Fruit fly (Drosophila melanogaster) whole organism, embryonic: ENCODE results near the gene side-IV.

Experiments used
- CG10366 ChIP-seq: fragments of 200-800 bp; sonication (Bioruptor generic); IDR thresholded peaks from 2 replicates; pipeline ENCODE4 v1.3.6; 2022; ENCODE audit warnings: missing biosample characterization, missing genetic modification characterization
- CG11560 ChIP-seq: fragments of 200-800 bp; sonication (Bioruptor generic); IDR thresholded peaks from 3 replicates; pipeline ENCODE4 v1.3.6; 2022; ENCODE audit warnings: missing biosample characterization, missing genetic modification characterization
- CG12071 ChIP-seq: fragments of 200-800 bp; sonication (Bioruptor generic); optimal IDR thresholded peaks from 3 replicates; lab custom pipeline; 2018; ENCODE audit warnings: missing biosample characterization, mild to moderate bottlenecking, missing genetic modification characterization
- CG12744 ChIP-seq: fragments of 200-800 bp; sonication (Bioruptor generic); optimal IDR thresholded peaks from 2 replicates; lab custom pipeline; 2016; ENCODE audit warnings: missing biosample characterization, missing genetic modification characterization
- CG14014 ChIP-seq: fragments of 200-800 bp; sonication (Bioruptor generic); IDR thresholded peaks from 2 replicates; pipeline ENCODE4 v1.3.6; 2022; ENCODE audit warnings: missing biosample characterization, missing genetic modification characterization
- CG15479 ChIP-seq: fragments of 200-800 bp; sonication (Bioruptor generic); optimal IDR thresholded peaks from 3 replicates; lab custom pipeline; 2019; ENCODE audit warnings: missing biosample characterization, mild to moderate bottlenecking, missing genetic modification characterization, moderate library complexity
- CG16863 ChIP-seq: fragments of 200-800 bp; sonication (Bioruptor generic); optimal IDR thresholded peaks from 3 replicates; lab custom pipeline; 2016; ENCODE audit warnings: missing biosample characterization, missing genetic modification characterization
- CG2712 ChIP-seq: fragments of 200-800 bp; optimal IDR thresholded peaks from 3 replicates; lab custom pipeline; 2019; ENCODE audit warnings: missing biosample characterization, mild to moderate bottlenecking, missing genetic modification characterization, moderate library complexity
- CG4424 ChIP-seq: fragments of 200-800 bp; sonication (Bioruptor generic); optimal IDR thresholded peaks from 3 replicates; lab custom pipeline; 2016; ENCODE audit warnings: missing biosample characterization, missing genetic modification characterization
- CG5245 ChIP-seq: fragments of 200-800 bp; sonication (Bioruptor generic); optimal IDR thresholded peaks from 3 replicates; lab custom pipeline; 2016; ENCODE audit warnings: missing biosample characterization, missing genetic modification characterization
- CG5953 ChIP-seq: fragments of 200-800 bp; sonication (Bioruptor generic); IDR thresholded peaks from 2 replicates; pipeline ENCODE4 v1.3.6; 2022; ENCODE audit warnings: missing biosample characterization, missing genetic modification characterization
- CG7556 ChIP-seq: fragments of 200-800 bp; sonication (Bioruptor generic); optimal IDR thresholded peaks from 2 replicates; lab custom pipeline; 2017; ENCODE audit warnings: missing biosample characterization, mild to moderate bottlenecking, missing genetic modification characterization
- CG7839 ChIP-seq: fragments of 200-800 bp; sonication (Bioruptor generic); optimal IDR thresholded peaks from 3 replicates; lab custom pipeline; 2018; ENCODE audit warnings: missing biosample characterization, mild to moderate bottlenecking, missing genetic modification characterization, moderate library complexity
- CG9727 ChIP-seq: fragments of 200-800 bp; sonication (Bioruptor generic); optimal IDR thresholded peaks from 3 replicates; lab custom pipeline; 2017; ENCODE audit warnings: missing biosample characterization, mild to moderate bottlenecking, missing genetic modification characterization
- CrebB ChIP-seq: fragments of 200-800 bp; sonication (Bioruptor generic); optimal IDR thresholded peaks from 3 replicates; lab custom pipeline; 2018; ENCODE audit warnings: missing biosample characterization, mild to moderate bottlenecking, missing genetic modification characterization
- Dip3 ChIP-seq: fragments of 200-800 bp; sonication (Bioruptor generic); optimal IDR thresholded peaks from 3 replicates; lab custom pipeline; 2016; ENCODE audit warnings: missing biosample characterization, missing genetic modification characterization
- Dref ChIP-seq: fragments of 200-800 bp; sonication (Bioruptor generic); IDR thresholded peaks from 2 replicates; pipeline ENCODE4 v1.3.6; 2022; ENCODE audit warnings: missing biosample characterization, missing genetic modification characterization
- Eip74EF ChIP-seq, 2 experiments: fragments of 200-800 bp in 1 of 2; fragments of >200 bp in 1 of 2; sonication (Bioruptor generic) in 1 of 2; optimal IDR thresholded peaks; 2 replicates each; lab custom pipeline; 2017 to 2019; ENCODE audit warnings: missing biosample characterization in 2 of 2, missing genetic modification characterization in 2 of 2, mild to moderate bottlenecking in 1 of 2, moderate library complexity in 1 of 2
- Gsc ChIP-seq: fragments of 200-800 bp; sonication (Bioruptor generic); IDR thresholded peaks from 2 replicates; pipeline ENCODE4 v1.3.6; 2022; ENCODE audit warnings: missing biosample characterization, missing genetic modification characterization
- HLH3B ChIP-seq: fragments of 200-800 bp; sonication (Bioruptor generic); IDR thresholded peaks from 2 replicates; pipeline ENCODE4 v1.3.6; 2022; ENCODE audit warnings: missing biosample characterization, missing genetic modification characterization
- Mad ChIP-seq: fragments of 200-800 bp; sonication (Bioruptor generic); optimal IDR thresholded peaks from 2 replicates; lab custom pipeline; 2016; ENCODE audit warnings: missing biosample characterization, missing genetic modification characterization
- Mrtf ChIP-seq: fragments of 200-800 bp; sonication (Bioruptor generic); IDR thresholded peaks from 3 replicates; pipeline ENCODE4 v1.3.6; 2022; ENCODE audit warnings: missing biosample characterization, missing genetic modification characterization
- NFAT ChIP-seq: fragments of 200-800 bp; sonication (Bioruptor generic); IDR thresholded peaks from 2 replicates; pipeline ENCODE4 v1.3.6; 2022; ENCODE audit warnings: missing biosample characterization, missing genetic modification characterization
- Oaz ChIP-seq: fragments of 200-800 bp; sonication (Bioruptor generic); IDR thresholded peaks from 2 replicates; pipeline ENCODE4 v1.3.6; 2022; ENCODE audit warnings: missing biosample characterization, missing genetic modification characterization
- Side ChIP-seq: fragments of 200-800 bp; sonication (Bioruptor generic); optimal IDR thresholded peaks from 2 replicates; lab custom pipeline; 2016; ENCODE audit warnings: missing biosample characterization, missing genetic modification characterization
- Ssrp ChIP-seq: fragments of 200-800 bp; sonication (Bioruptor generic); optimal IDR thresholded peaks from 2 replicates; lab custom pipeline; 2018; ENCODE audit warnings: missing biosample characterization, mild to moderate bottlenecking, missing genetic modification characterization, moderate library complexity
- TFAM ChIP-seq: fragments of 200-800 bp; sonication (Bioruptor generic); optimal IDR thresholded peaks from 2 replicates; lab custom pipeline; 2017; ENCODE audit warnings: missing biosample characterization, missing genetic modification characterization, inconsistent platforms
- amos ChIP-seq: fragments of 200-800 bp; sonication (Bioruptor generic); IDR thresholded peaks from 2 replicates; pipeline ENCODE4 v1.3.6; 2022; ENCODE audit warnings: missing biosample characterization, missing genetic modification characterization; ENCODE audit not compliant: partially characterized antibody
- aop ChIP-seq: fragments of 200-800 bp; sonication (Bioruptor generic); IDR thresholded peaks from 2 replicates; pipeline ENCODE4 v1.3.6; 2022; ENCODE audit warnings: missing biosample characterization, missing genetic modification characterization
- bab2 ChIP-seq: fragments of 200-800 bp; sonication (Bioruptor generic); optimal IDR thresholded peaks from 2 replicates; lab custom pipeline; 2016; ENCODE audit warnings: missing biosample characterization, missing genetic modification characterization
- br ChIP-seq: fragments of >200 bp; optimal IDR thresholded peaks from 2 replicates; lab custom pipeline; 2017
- cg ChIP-seq: fragments of 200-800 bp; sonication (Bioruptor generic); optimal IDR thresholded peaks from 3 replicates; lab custom pipeline; 2019; ENCODE audit warnings: missing biosample characterization, mild to moderate bottlenecking, missing genetic modification characterization, moderate library complexity
- chn ChIP-seq: fragments of 200-800 bp; sonication (Bioruptor generic); optimal IDR thresholded peaks from 2 replicates; lab custom pipeline; 2016; ENCODE audit warnings: missing biosample characterization, missing genetic modification characterization
- crol ChIP-seq: fragments of 200-800 bp; sonication (Bioruptor generic); IDR thresholded peaks from 2 replicates; pipeline ENCODE4 v1.3.6; 2022; ENCODE audit warnings: missing biosample characterization, missing genetic modification characterization
- crp ChIP-seq, 2 experiments: fragments of 200-800 bp; sonication (Bioruptor generic); optimal IDR thresholded peaks; 2 replicates in 1 of 2; 3 replicates in 1 of 2; lab custom pipeline; 2017; ENCODE audit warnings: missing biosample characterization in 2 of 2, missing genetic modification characterization in 2 of 2, mild to moderate bottlenecking in 1 of 2, moderate library complexity in 1 of 2
- dan ChIP-seq: fragments of 200-800 bp; sonication (Bioruptor generic); IDR thresholded peaks from 2 replicates; pipeline ENCODE4 v1.3.6; 2022; ENCODE audit warnings: missing biosample characterization, missing genetic modification characterization
- ewg ChIP-seq: fragments of 200-800 bp; sonication (Bioruptor generic); optimal IDR thresholded peaks from 3 replicates; lab custom pipeline; 2017; ENCODE audit warnings: mild to moderate bottlenecking, missing biosample characterization, missing genetic modification reagents, missing genetic modification characterization
- exex ChIP-seq: fragments of 200-800 bp; sonication (Bioruptor generic); optimal IDR thresholded peaks from 4 replicates; lab custom pipeline; 2018; ENCODE audit warnings: missing biosample characterization, mild to moderate bottlenecking, missing genetic modification characterization, moderate library complexity
- gem ChIP-seq: fragments of 200-800 bp; sonication (Bioruptor generic); optimal IDR thresholded peaks from 2 replicates; lab custom pipeline; 2019; ENCODE audit warnings: missing biosample characterization, mild to moderate bottlenecking, missing genetic modification characterization, moderate library complexity
- grn ChIP-seq: fragments of 200-800 bp; sonication (Bioruptor generic); optimal IDR thresholded peaks from 3 replicates; lab custom pipeline; 2017; ENCODE audit warnings: missing biosample characterization, missing genetic modification characterization
- gro ChIP-seq: fragments of 200-800 bp; sonication (Bioruptor generic); optimal IDR thresholded peaks from 2 replicates; lab custom pipeline; 2016; ENCODE audit warnings: missing biosample characterization, missing genetic modification characterization
- hb ChIP-seq: fragments of 200-800 bp; sonication (Bioruptor generic); IDR thresholded peaks from 3 replicates; pipeline ENCODE4 v1.3.6; 2022; ENCODE audit warnings: missing biosample characterization, missing genetic modification characterization; ENCODE audit not compliant: partially characterized antibody
- odd ChIP-seq: fragments of 200-800 bp; sonication (Bioruptor generic); optimal IDR thresholded peaks from 2 replicates; lab custom pipeline; 2017; ENCODE audit warnings: missing biosample characterization, mild to moderate bottlenecking, missing genetic modification characterization
- pan ChIP-seq, 4 experiments: fragments of >200 bp in 3 of 4; fragments of 200-800 bp in 1 of 4; sonication (Bioruptor generic) in 1 of 4; optimal IDR thresholded peaks in 3 of 4; IDR thresholded peaks in 1 of 4; 2 replicates each; pipeline versions ENCODE4 v1.3.6 to Lab custom; 2017 to 2022; ENCODE audit warnings: missing biosample characterization in 2 of 4, missing genetic modification characterization in 2 of 4, mixed read lengths in 1 of 4
- phol ChIP-seq: fragments of 200-800 bp; sonication (Bioruptor generic); optimal IDR thresholded peaks from 3 replicates; lab custom pipeline; 2018; ENCODE audit warnings: missing biosample characterization, mild to moderate bottlenecking, missing genetic modification characterization, moderate library complexity
- ro ChIP-seq: fragments of 200-800 bp; sonication (Bioruptor generic); IDR thresholded peaks from 2 replicates; pipeline ENCODE4 v1.3.6; 2022; ENCODE audit warnings: missing biosample characterization, missing genetic modification characterization
- row ChIP-seq: fragments of 200-800 bp; sonication (Bioruptor generic); IDR thresholded peaks from 3 replicates; pipeline ENCODE4 v1.3.6; 2022; ENCODE audit warnings: missing biosample characterization, missing genetic modification characterization
- so ChIP-seq: fragments of 200-800 bp; sonication (Bioruptor generic); IDR thresholded peaks from 3 replicates; pipeline ENCODE4 v1.3.6; 2022; ENCODE audit warnings: missing biosample characterization, missing genetic modification characterization
- stc ChIP-seq: fragments of 200-800 bp; sonication (Bioruptor generic); IDR thresholded peaks from 2 replicates; pipeline ENCODE4 v1.3.6; 2022; ENCODE audit warnings: missing biosample characterization, missing genetic modification characterization
- tin ChIP-seq: fragments of 200-800 bp; sonication (Bioruptor generic); optimal IDR thresholded peaks from 3 replicates; lab custom pipeline; 2016; ENCODE audit warnings: missing biosample characterization, missing genetic modification characterization
- usp ChIP-seq: fragments of >200 bp; optimal IDR thresholded peaks from 2 replicates; lab custom pipeline; 2017; ENCODE audit warnings: missing biosample characterization, missing genetic modification characterization
- zen2 ChIP-seq: fragments of 200-800 bp; sonication (Bioruptor generic); IDR thresholded peaks from 3 replicates; pipeline ENCODE4 v1.3.6; 2022; ENCODE audit warnings: missing biosample characterization, missing genetic modification characterization; ENCODE audit not compliant: partially characterized antibody

The side-IV gene

dm6 chr3R:13448354-13448753 lies 2.0 kb upstream of the side-IV start (continued):
- peak; percentile 54 for TF ChIP-seq CG7839
- TF ChIP-seq tin (GFP tag; lab: Kevin White, UChicago), result peak; percentile 29
- no peak for TF ChIP-seq zen2 (GFP tag; lab: Robert Waterston, UW)
- no peak for TF ChIP-seq Mrtf (GFP tag; lab: Robert Waterston, UW)
- TF ChIP-seq bab2 (GFP tag; lab: Kevin White, UChicago), result peak; percentile 15
- TF ChIP-seq Side (GFP tag; lab: Kevin White, UChicago), result no peak
- TF ChIP-seq crp (GFP tag; optimal IDR thresholded peaks at IDR 0.05; lab: Kevin White, UChicago), result no peak
- TF ChIP-seq gem (tag; lab: Kevin White, UChicago), result peak; percentile 71
- no peak for TF ChIP-seq cg (GFP tag; lab: Kevin White, UChicago)
- TF ChIP-seq dan, result no peak
- TF ChIP-seq CG12071, result no peak
- TF ChIP-seq br, result no peak
- no peak for TF ChIP-seq CG14014 (GFP tag; lab: Robert Waterston, UW)
- TF ChIP-seq aop (GFP tag; lab: Robert Waterston, UW), result no peak
- TF ChIP-seq amos (GFP tag; lab: Robert Waterston, UW), result no peak
- no peak for TF ChIP-seq chn (GFP tag; lab: Kevin White, UChicago)
- no peak for TF ChIP-seq grn
- TF ChIP-seq phol (tag; lab: Kevin White, UChicago), result peak; percentile 73
- TF ChIP-seq TFAM (GFP tag; lab: Kevin White, UChicago), result no peak
- no peak for TF ChIP-seq Gsc
- TF ChIP-seq Eip74EF (GFP tag; optimal IDR thresholded peaks at IDR 0.05; lab: Kevin White, UChicago), result peak in 1 of 2 experiments; percentile 40
- peak; percentile 38 for TF ChIP-seq CG16863 (GFP tag; lab: Kevin White, UChicago)
- TF ChIP-seq stc (GFP tag; lab: Robert Waterston, UW), result no peak
- no peak for TF ChIP-seq CG5245 (GFP tag; lab: Kevin White, UChicago)
- peak; percentile 76 for TF ChIP-seq CG2712 (tag; lab: Kevin White, UChicago)
- TF ChIP-seq CG9727, result no peak
- no peak for TF ChIP-seq Dref (GFP tag; lab: Robert Waterston, UW)
- TF ChIP-seq ro (GFP tag; lab: Robert Waterston, UW), result no peak
- no peak for TF ChIP-seq crol (GFP tag; lab: Robert Waterston, UW)
- no peak for TF ChIP-seq Oaz (GFP tag; lab: Robert Waterston, UW)
- no peak for TF ChIP-seq gro (GFP tag; lab: Kevin White, UChicago)
- peak; percentile 10 for TF ChIP-seq CG4424 (GFP tag; lab: Kevin White, UChicago)
- TF ChIP-seq Ssrp, result peak; percentile 50
- no peak for TF ChIP-seq exex (tag; lab: Kevin White, UChicago)
- no peak for TF ChIP-seq CG12744 (GFP tag; lab: Kevin White, UChicago)
- no peak for TF ChIP-seq CG11560 (tag; lab: Robert Waterston, UW)
- TF ChIP-seq hb, result no peak
- TF ChIP-seq CG15479 (GFP tag; lab: Kevin White, UChicago), result no peak
- no peak for TF ChIP-seq odd
- TF ChIP-seq NFAT (GFP tag; lab: Robert Waterston, UW), result no peak
- TF ChIP-seq CG5953, result 0 out of 2 replicates have a peak, but pooled peaks have one; percentile 35
- no peak for TF ChIP-seq CG10366 (GFP tag; lab: Robert Waterston, UW)
- no peak for TF ChIP-seq usp (GFP tag; lab: Kevin White, UChicago)
- TF ChIP-seq CG7556 (GFP tag; lab: Kevin White, UChicago), result peak; percentile 36
- TF ChIP-seq pan (optimal IDR thresholded peaks at IDR 0.05; lab: Kevin White, UChicago), result no peak
- TF ChIP-seq pan (GFP tag; optimal IDR thresholded peaks at IDR 0.05 in 1 of 2, IDR thresholded peaks at IDR 0.05 in 1 of 2), result no peak
- no peak for TF ChIP-seq CrebB (tag; lab: Kevin White, UChicago)
- no peak for TF ChIP-seq so (GFP tag; lab: Robert Waterston, UW)
- peak; percentile 32 for TF ChIP-seq ewg
- no peak for TF ChIP-seq Dip3 (GFP tag; lab: Kevin White, UChicago)
- no peak for TF ChIP-seq HLH3B (GFP tag; lab: Robert Waterston, UW)
- TF ChIP-seq Mad (GFP tag; lab: Kevin White, UChicago), result no peak
- peak; percentile 49 for TF ChIP-seq row (GFP tag; lab: Robert Waterston, UW)
